Fruit fly (Drosophila melanogaster) whole organism, embryonic: ENCODE data around the gene natalisin.

Source experiments
- CG10979 ChIP-seq: fragments of 200-800 bp; sonication (Bioruptor generic); optimal IDR thresholded peaks from 2 replicates; lab custom pipeline; 2018; ENCODE audit warnings: missing biosample characterization, mild to moderate bottlenecking, missing genetic modification characterization, moderate library complexity
- CG12155 ChIP-seq: fragments of 200-800 bp; sonication (Bioruptor generic); optimal IDR thresholded peaks from 3 replicates; lab custom pipeline; 2016; ENCODE audit warnings: missing biosample characterization, missing genetic modification characterization
- CG12391 ChIP-seq: fragments of 200-800 bp; sonication (Bioruptor generic); optimal IDR thresholded peaks from 3 replicates; lab custom pipeline; 2018; ENCODE audit warnings: missing biosample characterization, mild to moderate bottlenecking, missing genetic modification characterization, moderate library complexity
- CG13894 ChIP-seq: fragments of 200-800 bp; sonication (Bioruptor generic); optimal IDR thresholded peaks from 3 replicates; lab custom pipeline; 2018; ENCODE audit warnings: missing biosample characterization, mild to moderate bottlenecking, missing genetic modification characterization, moderate library complexity
- CG14050 ChIP-seq: fragments of 200-800 bp; sonication (Bioruptor generic); IDR thresholded peaks from 3 replicates; pipeline ENCODE4 v1.3.6; 2022; ENCODE audit warnings: missing biosample characterization, missing genetic modification characterization
- CG14860 ChIP-seq: fragments of 200-800 bp; sonication (Bioruptor generic); IDR thresholded peaks from 3 replicates; pipeline ENCODE4 v1.3.6; 2022; ENCODE audit warnings: missing biosample characterization, missing genetic modification characterization; ENCODE audit not compliant: partially characterized antibody
- CG1603 ChIP-seq: fragments of 200-800 bp; sonication (Bioruptor generic); optimal IDR thresholded peaks from 2 replicates; lab custom pipeline; 2019; ENCODE audit warnings: missing biosample characterization, mild to moderate bottlenecking, missing genetic modification characterization, moderate library complexity
- CG17328 ChIP-seq: fragments of 200-800 bp; sonication (Bioruptor generic); IDR thresholded peaks from 2 replicates; pipeline ENCODE4 v1.3.6; 2022; ENCODE audit warnings: missing biosample characterization, missing genetic modification characterization
- CG17568 ChIP-seq: fragments of 200-800 bp; sonication (Bioruptor generic); optimal IDR thresholded peaks from 2 replicates; lab custom pipeline; 2018; ENCODE audit warnings: missing biosample characterization, mild to moderate bottlenecking, missing genetic modification characterization, moderate library complexity
- CG2889 ChIP-seq: fragments of 200-800 bp; sonication (Bioruptor generic); IDR thresholded peaks from 3 replicates; pipeline ENCODE4 v1.3.6; 2022; ENCODE audit warnings: missing biosample characterization, missing genetic modification characterization
- CG31365 ChIP-seq: fragments of 200-800 bp; sonication (Bioruptor generic); optimal IDR thresholded peaks from 2 replicates; lab custom pipeline; 2018; ENCODE audit warnings: missing biosample characterization, mild to moderate bottlenecking, missing genetic modification characterization
- CG32772 ChIP-seq: fragments of 200-800 bp; sonication (Bioruptor generic); IDR thresholded peaks from 2 replicates; pipeline ENCODE4 v1.3.6; 2022; ENCODE audit warnings: missing biosample characterization, missing genetic modification characterization
- CG4820 ChIP-seq: fragments of 200-800 bp; sonication (Bioruptor generic); optimal IDR thresholded peaks from 3 replicates; lab custom pipeline; 2016; ENCODE audit warnings: missing biosample characterization, missing genetic modification characterization
- CG6854 ChIP-seq: fragments of 200-800 bp; sonication (Bioruptor generic); optimal IDR thresholded peaks from 3 replicates; lab custom pipeline; 2017; ENCODE audit warnings: missing biosample characterization, mild to moderate bottlenecking, missing genetic modification characterization
- CG7839 ChIP-seq: fragments of 200-800 bp; sonication (Bioruptor generic); optimal IDR thresholded peaks from 3 replicates; lab custom pipeline; 2018; ENCODE audit warnings: missing biosample characterization, mild to moderate bottlenecking, missing genetic modification characterization, moderate library complexity
- CG9727 ChIP-seq: fragments of 200-800 bp; sonication (Bioruptor generic); optimal IDR thresholded peaks from 3 replicates; lab custom pipeline; 2017; ENCODE audit warnings: missing biosample characterization, mild to moderate bottlenecking, missing genetic modification characterization
- CG9876 ChIP-seq: fragments of 200-800 bp; sonication (Bioruptor generic); optimal IDR thresholded peaks from 2 replicates; lab custom pipeline; 2016; ENCODE audit warnings: missing biosample characterization, missing genetic modification characterization
- CrebB ChIP-seq: fragments of 200-800 bp; sonication (Bioruptor generic); optimal IDR thresholded peaks from 3 replicates; lab custom pipeline; 2018; ENCODE audit warnings: missing biosample characterization, mild to moderate bottlenecking, missing genetic modification characterization
- Dfd ChIP-seq, 2 experiments: fragments of >200 bp; optimal IDR thresholded peaks; 2 replicates each; lab custom pipeline; 2017; ENCODE audit warnings: missing biosample characterization in 2 of 2, missing genetic modification characterization in 2 of 2
- Fer2 ChIP-seq: fragments of 200-800 bp; sonication (Bioruptor generic); optimal IDR thresholded peaks from 2 replicates; lab custom pipeline; 2018; ENCODE audit warnings: missing biosample characterization, mild to moderate bottlenecking, missing genetic modification characterization, moderate library complexity
- HLH4C ChIP-seq: fragments of 200-800 bp; sonication (Bioruptor generic); IDR thresholded peaks from 3 replicates; pipeline ENCODE4 v1.3.6; 2022; ENCODE audit warnings: missing biosample characterization, missing genetic modification characterization; ENCODE audit not compliant: partially characterized antibody
- Hr51 ChIP-seq, 2 experiments: fragments of 200-800 bp; sonication (Bioruptor generic); optimal IDR thresholded peaks; 2 replicates in 1 of 2; 3 replicates in 1 of 2; lab custom pipeline; 2016 to 2018; ENCODE audit warnings: missing biosample characterization in 2 of 2, missing genetic modification characterization in 2 of 2, mild to moderate bottlenecking in 1 of 2, moderate library complexity in 1 of 2
- MTF-1 ChIP-seq: fragments of 200-800 bp; sonication (Bioruptor generic); optimal IDR thresholded peaks from 2 replicates; lab custom pipeline; 2018; ENCODE audit warnings: missing biosample characterization, mild to moderate bottlenecking, missing genetic modification characterization, borderline replicate concordance
- Mes4 ChIP-seq: fragments of 200-800 bp; sonication (Bioruptor generic); optimal IDR thresholded peaks from 2 replicates; lab custom pipeline; 2016; ENCODE audit warnings: missing biosample characterization, missing genetic modification characterization
- NFAT ChIP-seq: fragments of 200-800 bp; sonication (Bioruptor generic); IDR thresholded peaks from 2 replicates; pipeline ENCODE4 v1.3.6; 2022; ENCODE audit warnings: missing biosample characterization, missing genetic modification characterization
- Nf-YB ChIP-seq: fragments of 200-800 bp; sonication (Bioruptor generic); optimal IDR thresholded peaks from 3 replicates; lab custom pipeline; 2019; ENCODE audit warnings: missing biosample characterization, mild to moderate bottlenecking, missing genetic modification characterization, moderate library complexity
- Oli ChIP-seq: fragments of 200-800 bp; sonication (Bioruptor generic); optimal IDR thresholded peaks from 2 replicates; lab custom pipeline; 2018; ENCODE audit warnings: missing biosample characterization, mild to moderate bottlenecking, missing genetic modification characterization, moderate library complexity
- Ravus ChIP-seq: fragments of 200-800 bp; sonication (Bioruptor generic); IDR thresholded peaks from 2 replicates; pipeline ENCODE4 v1.3.6; 2022; ENCODE audit warnings: missing biosample characterization, missing genetic modification characterization
- Sox100B ChIP-seq: fragments of 200-800 bp; sonication (Bioruptor generic); optimal IDR thresholded peaks from 3 replicates; lab custom pipeline; 2018; ENCODE audit warnings: missing biosample characterization, mild to moderate bottlenecking, missing genetic modification characterization
- Ssrp ChIP-seq: fragments of 200-800 bp; sonication (Bioruptor generic); optimal IDR thresholded peaks from 2 replicates; lab custom pipeline; 2018; ENCODE audit warnings: missing biosample characterization, mild to moderate bottlenecking, missing genetic modification characterization, moderate library complexity
- al ChIP-seq: fragments of 200-800 bp; sonication (Bioruptor generic); IDR thresholded peaks from 2 replicates; pipeline ENCODE4 v1.3.6; 2022; ENCODE audit warnings: missing biosample characterization, missing genetic modification characterization
- az2 ChIP-seq: fragments of 200-800 bp; sonication (Bioruptor generic); optimal IDR thresholded peaks from 3 replicates; lab custom pipeline; 2016; ENCODE audit warnings: missing biosample characterization, missing genetic modification characterization
- bsh ChIP-seq, 2 experiments: fragments of 200-800 bp; sonication (Bioruptor generic); optimal IDR thresholded peaks; 2 replicates each; lab custom pipeline; 2017 to 2018; ENCODE audit warnings: mild to moderate bottlenecking in 2 of 2, missing biosample characterization in 2 of 2, missing genetic modification characterization in 2 of 2, moderate library complexity in 1 of 2
- crp ChIP-seq, 2 experiments: fragments of 200-800 bp; sonication (Bioruptor generic); optimal IDR thresholded peaks; 2 replicates in 1 of 2; 3 replicates in 1 of 2; lab custom pipeline; 2017; ENCODE audit warnings: missing biosample characterization in 2 of 2, missing genetic modification characterization in 2 of 2, mild to moderate bottlenecking in 1 of 2, moderate library complexity in 1 of 2
- dysf ChIP-seq: fragments of 200-800 bp; sonication (Bioruptor generic); IDR thresholded peaks from 3 replicates; pipeline ENCODE4 v1.3.6; 2022; ENCODE audit warnings: missing biosample characterization, missing genetic modification characterization
- fd64A ChIP-seq: fragments of 200-800 bp; sonication (Bioruptor generic); optimal IDR thresholded peaks from 3 replicates; lab custom pipeline; 2018; ENCODE audit warnings: missing biosample characterization, mild to moderate bottlenecking, missing genetic modification characterization
- fru ChIP-seq: fragments of >200 bp; optimal IDR thresholded peaks from 2 replicates; lab custom pipeline; 2017
- gem ChIP-seq: fragments of 200-800 bp; sonication (Bioruptor generic); optimal IDR thresholded peaks from 2 replicates; lab custom pipeline; 2019; ENCODE audit warnings: missing biosample characterization, mild to moderate bottlenecking, missing genetic modification characterization, moderate library complexity
- gt ChIP-seq: fragments of 200-800 bp; sonication (Bioruptor generic); IDR thresholded peaks from 2 replicates; pipeline ENCODE4 v1.3.6; 2022; ENCODE audit warnings: missing biosample characterization, missing genetic modification characterization
- hth ChIP-seq: fragments of >200 bp; optimal IDR thresholded peaks from 2 replicates; lab custom pipeline; 2017; ENCODE audit warnings: inconsistent platforms
- lilli ChIP-seq: fragments of 200-800 bp; sonication (Bioruptor generic); optimal IDR thresholded peaks from 3 replicates; lab custom pipeline; 2016; ENCODE audit warnings: missing biosample characterization, missing genetic modification characterization
- onecut ChIP-seq: fragments of 200-800 bp; sonication (Bioruptor generic); IDR thresholded peaks from 2 replicates; pipeline ENCODE4 v1.3.6; 2022; ENCODE audit warnings: missing biosample characterization, missing genetic modification characterization
- pan ChIP-seq, 4 experiments: fragments of >200 bp in 3 of 4; fragments of 200-800 bp in 1 of 4; sonication (Bioruptor generic) in 1 of 4; optimal IDR thresholded peaks in 3 of 4; IDR thresholded peaks in 1 of 4; 2 replicates each; pipeline versions ENCODE4 v1.3.6 to Lab custom; 2017 to 2022; ENCODE audit warnings: missing biosample characterization in 2 of 4, missing genetic modification characterization in 2 of 4, mixed read lengths in 1 of 4
- ranshi ChIP-seq: fragments of 200-800 bp; sonication (Bioruptor generic); IDR thresholded peaks from 2 replicates; pipeline ENCODE4 v1.3.6; 2022; ENCODE audit warnings: missing biosample characterization, missing genetic modification characterization
- repo ChIP-seq: fragments of 200-800 bp; sonication (Bioruptor generic); optimal IDR thresholded peaks from 2 replicates; lab custom pipeline; 2016; ENCODE audit warnings: missing biosample characterization, missing genetic modification characterization
- ro ChIP-seq: fragments of 200-800 bp; sonication (Bioruptor generic); IDR thresholded peaks from 2 replicates; pipeline ENCODE4 v1.3.6; 2022; ENCODE audit warnings: missing biosample characterization, missing genetic modification characterization
- run ChIP-seq: fragments of 200-800 bp; sonication (Bioruptor generic); optimal IDR thresholded peaks from 3 replicates; lab custom pipeline; 2018; ENCODE audit warnings: missing biosample characterization, mild to moderate bottlenecking, missing genetic modification characterization
- tin ChIP-seq: fragments of 200-800 bp; sonication (Bioruptor generic); optimal IDR thresholded peaks from 3 replicates; lab custom pipeline; 2016; ENCODE audit warnings: missing biosample characterization, missing genetic modification characterization
- z ChIP-seq: fragments of 200-800 bp; sonication (Bioruptor generic); IDR thresholded peaks from 3 replicates; pipeline ENCODE4 v1.3.6; 2022; ENCODE audit warnings: missing biosample characterization, missing genetic modification characterization
- zfh1 ChIP-seq: fragments of 200-800 bp; sonication (Bioruptor generic); IDR thresholded peaks from 3 replicates; pipeline ENCODE4 v1.3.6; 2022; ENCODE audit warnings: missing biosample characterization, missing genetic modification characterization

Gene natalisin

dm6 chr3R:14469724-14470123 lies 51.3 kb downstream of the natalisin start (continued):
- TF ChIP-seq Hr51 (GFP tag; optimal IDR thresholded peaks at IDR 0.05; lab: Kevin White, UChicago): peak; percentile 5 to 70
- TF ChIP-seq fru: no peak
- TF ChIP-seq CG12155: peak; percentile 40
- TF ChIP-seq CG7839 (tag; lab: Kevin White, UChicago): peak; percentile 72
- peak; percentile 47 for TF ChIP-seq CG1603 (tag; lab: Kevin White, UChicago)
- TF ChIP-seq Fer2 (tag; lab: Kevin White, UChicago): no peak
- no peak for TF ChIP-seq HLH4C (GFP tag; lab: Robert Waterston, UW)
- no peak for TF ChIP-seq CG6854 (GFP tag; lab: Kevin White, UChicago)
- TF ChIP-seq Oli: peak; percentile 75
- TF ChIP-seq MTF-1 (GFP tag; lab: Kevin White, UChicago): no peak
- TF ChIP-seq Ravus (GFP tag; lab: Robert Waterston, UW): no peak
- no peak for TF ChIP-seq CG2889 (GFP tag; lab: Robert Waterston, UW)
- TF ChIP-seq CG31365 (tag; lab: Kevin White, UChicago): no peak
- peak; percentile 82 to 86 for TF ChIP-seq bsh (GFP tag; optimal IDR thresholded peaks at IDR 0.05; lab: Kevin White, UChicago)
- TF ChIP-seq CG17328 (GFP tag; lab: Robert Waterston, UW): peak; percentile 56; the same call in 1 of the 2 replicates
- peak; percentile 13 for TF ChIP-seq CG17568
- no peak for TF ChIP-seq CG13894
- TF ChIP-seq fd64A (GFP tag; lab: Kevin White, UChicago): no peak
- no peak for TF ChIP-seq CG32772 (GFP tag; lab: Robert Waterston, UW)
- TF ChIP-seq z: no peak
- TF ChIP-seq tin (GFP tag; lab: Kevin White, UChicago): peak; percentile 63
- peak; percentile 80 for TF ChIP-seq gem (tag; lab: Kevin White, UChicago)
- TF ChIP-seq Ssrp (tag; lab: Kevin White, UChicago): peak; percentile 76
- no peak for TF ChIP-seq Mes4 (GFP tag; lab: Kevin White, UChicago)
- no peak for TF ChIP-seq hth (lab: Kevin White, UChicago)
- no peak for TF ChIP-seq CG14050 (GFP tag; lab: Robert Waterston, UW)
- no peak for TF ChIP-seq gt (GFP tag; lab: Robert Waterston, UW)
- TF ChIP-seq NFAT (GFP tag; lab: Robert Waterston, UW): no peak
- peak; percentile 35 for TF ChIP-seq Nf-YB (GFP tag; lab: Kevin White, UChicago)
- TF ChIP-seq CrebB: no peak
- TF ChIP-seq CG9876 (GFP tag; lab: Kevin White, UChicago): no peak
- TF ChIP-seq al (GFP tag; lab: Robert Waterston, UW): no peak
- TF ChIP-seq zfh1 (GFP tag; lab: Robert Waterston, UW): peak; percentile 73
- TF ChIP-seq onecut: peak; percentile 17; the same call in 1 of the 2 replicates
- TF ChIP-seq CG14860: no peak
- no peak for TF ChIP-seq pan (optimal IDR thresholded peaks at IDR 0.05; lab: Kevin White, UChicago)
- TF ChIP-seq pan (GFP tag; optimal IDR thresholded peaks at IDR 0.05 in 1 of 2, IDR thresholded peaks at IDR 0.05 in 1 of 2): peak in 1 of 2 experiments; percentile 55
- peak; percentile 82 for TF ChIP-seq CG12391 (tag; lab: Kevin White, UChicago)
- peak; percentile 88 for TF ChIP-seq CG10979 (tag; lab: Kevin White, UChicago)
- peak; percentile 59 for TF ChIP-seq az2 (GFP tag; lab: Kevin White, UChicago)
- no peak for TF ChIP-seq Dfd (GFP tag; optimal IDR thresholded peaks at IDR 0.05; lab: Kevin White, UChicago)
- TF ChIP-seq repo (GFP tag; lab: Kevin White, UChicago): no peak
- peak; percentile 37 for TF ChIP-seq lilli (GFP tag; lab: Kevin White, UChicago)
- TF ChIP-seq run (tag; lab: Kevin White, UChicago): peak; percentile 21
- TF ChIP-seq CG9727: peak; percentile 72
- peak; percentile 68 for TF ChIP-seq CG4820 (GFP tag; lab: Kevin White, UChicago)
- TF ChIP-seq ro (GFP tag; lab: Robert Waterston, UW): peak; percentile 16; the same call in 1 of the 2 replicates
- no peak for TF ChIP-seq crp (GFP tag; optimal IDR thresholded peaks at IDR 0.05; lab: Kevin White, UChicago)
- peak; percentile 58; the same call in 2 of the 3 replicates for TF ChIP-seq dysf (GFP tag; lab: Robert Waterston, UW)
- TF ChIP-seq Sox100B (GFP tag; lab: Kevin White, UChicago): peak; percentile 60
- TF ChIP-seq ranshi: peak; percentile 51; the same call in 1 of the 2 replicates
